Worm (Caenorhabditis elegans) whole organism, L4 larva: Measurements from ENCODE around the gene mec-7.

ENCODE experiments used
- F26F4.8 ChIP-seq: fragments of 200-800 bp; sonication (Bioruptor generic); conservative IDR thresholded peaks from 2 replicates; pipeline ENCODE4 v1.3.6; 2022; ENCODE audit warnings: missing genetic modification characterization, missing compliant biosample characterization
- F37D6.2 ChIP-seq: sonication (generic microtip); optimal IDR thresholded peaks from 2 replicates; lab custom pipeline; 2016; ENCODE audit warnings: mild to moderate bottlenecking, missing genetic modification characterization, missing compliant biosample characterization
- F44E2.7 ChIP-seq: fragments of 200-800 bp; sonication (Bioruptor generic); IDR thresholded peaks from 2 replicates; pipeline ENCODE4 v2.1.2; 2022; ENCODE audit warnings: missing genetic modification characterization, missing compliant biosample characterization
- Y48G9A.11 ChIP-seq: fragments of 200-800 bp; sonication (Bioruptor generic); IDR thresholded peaks from 2 replicates; pipeline ENCODE4 v1.3.6; 2022; ENCODE audit warnings: missing genetic modification reagents, missing genetic modification characterization, missing compliant biosample characterization
- ZK337.2 ChIP-seq: fragments of 200-800 bp; sonication (Bioruptor generic); IDR thresholded peaks from 2 replicates; pipeline ENCODE4 v1.3.6; 2022; ENCODE audit warnings: missing genetic modification reagents, missing genetic modification characterization, missing compliant biosample characterization
- aha-1 ChIP-seq: fragments of 150-350 bp; peaks from one replicate; lab custom pipeline; 2014; ENCODE audit warnings: missing biosample characterization, missing genetic modification characterization
- arid-1 ChIP-seq: fragments of 200-800 bp; sonication (Bioruptor generic); conservative IDR thresholded peaks from 2 replicates; pipeline ENCODE4 v1.3.6; 2022; ENCODE audit warnings: missing genetic modification reagents, missing genetic modification characterization, missing compliant biosample characterization
- ceh-44 ChIP-seq: fragments of 200-800 bp; sonication (Bioruptor generic); IDR thresholded peaks from 2 replicates; pipeline ENCODE4 v1.3.6; 2022; ENCODE audit warnings: missing genetic modification reagents, missing genetic modification characterization, missing compliant biosample characterization
- ceh-82 ChIP-seq: sonication (generic microtip); optimal IDR thresholded peaks from 2 replicates; lab custom pipeline; 2017; ENCODE audit warnings: missing biosample characterization, missing genetic modification characterization
- ctbp-1 ChIP-seq: fragments of 200-800 bp; sonication (Bioruptor generic); IDR thresholded peaks from 2 replicates; pipeline ENCODE4 v1.3.6; 2022; ENCODE audit warnings: missing genetic modification reagents, missing genetic modification characterization, missing compliant biosample characterization
- daf-12 ChIP-seq: fragments of 150-350 bp; optimal IDR thresholded peaks from 2 replicates; lab custom pipeline; 2014; ENCODE audit warnings: missing biosample characterization, missing genetic modification reagents, missing genetic modification characterization
- daf-16 ChIP-seq, 3 experiments: sonication (generic microtip); optimal IDR thresholded peaks; 2 replicates each; lab custom pipeline; 2016 to 2017; ENCODE audit warnings: missing genetic modification characterization in 3 of 3, missing genetic modification reagents in 3 of 3, mild to moderate bottlenecking in 2 of 3, missing compliant biosample characterization in 2 of 3, missing biosample characterization in 1 of 3, moderate library complexity in 1 of 3
- daf-8 ChIP-seq: fragments of 200-800 bp; sonication (Bioruptor generic); IDR thresholded peaks from 2 replicates; pipeline ENCODE4 v1.3.6; 2022; ENCODE audit warnings: missing genetic modification characterization, missing compliant biosample characterization
- dmd-9 ChIP-seq: fragments of 200-800 bp; sonication (Bioruptor generic); IDR thresholded peaks from 2 replicates; pipeline ENCODE4 v1.3.6; 2022; ENCODE audit warnings: missing genetic modification reagents, missing genetic modification characterization, missing compliant biosample characterization
- dpl-1 ChIP-seq: fragments of 150-350 bp; optimal IDR thresholded peaks from 2 replicates; lab custom pipeline; 2014; ENCODE audit warnings: missing biosample characterization, missing genetic modification reagents, missing genetic modification characterization
- dve-1 ChIP-seq: sonication (generic microtip); optimal IDR thresholded peaks from 2 replicates; lab custom pipeline; 2017; ENCODE audit warnings: antibody characterized with exemption, mild to moderate bottlenecking, missing genetic modification characterization, missing compliant biosample characterization; ENCODE audit not compliant: insufficient read depth
- egl-27 ChIP-seq: sonication (generic microtip); optimal IDR thresholded peaks from 3 replicates; lab custom pipeline; 2017; ENCODE audit warnings: missing biosample characterization, missing genetic modification reagents, missing genetic modification characterization
- fkh-10 ChIP-seq: fragments of 150-350 bp; optimal IDR thresholded peaks from 2 replicates; lab custom pipeline; 2014; ENCODE audit warnings: missing biosample characterization, missing genetic modification reagents, missing genetic modification characterization
- hlh-11 ChIP-seq: fragments of 200-800 bp; sonication (Bioruptor generic); optimal IDR thresholded peaks from 2 replicates; lab custom pipeline; 2018; ENCODE audit warnings: mild to moderate bottlenecking, missing genetic modification characterization, missing compliant biosample characterization
- hlh-30 ChIP-seq: sonication (generic microtip); optimal IDR thresholded peaks from 2 replicates; lab custom pipeline; 2017; ENCODE audit warnings: antibody characterized with exemption, mild to moderate bottlenecking, missing genetic modification characterization, missing compliant biosample characterization; ENCODE audit not compliant: insufficient read depth
- hmg-1.1 ChIP-seq: fragments of 200-800 bp; sonication (Bioruptor generic); IDR thresholded peaks from 2 replicates; pipeline ENCODE4 v1.3.6; 2022; ENCODE audit warnings: missing genetic modification reagents, missing genetic modification characterization, missing compliant biosample characterization
- jun-1 ChIP-seq: fragments of 150-350 bp; optimal IDR thresholded peaks from 2 replicates; lab custom pipeline; 2014; ENCODE audit warnings: missing biosample characterization, missing genetic modification reagents, missing genetic modification characterization
- lin-15B ChIP-seq: fragments of 150-350 bp; sonication (generic microtip); optimal IDR thresholded peaks from 3 replicates; lab custom pipeline; 2014; ENCODE audit warnings: missing biosample characterization, missing genetic modification characterization
- lin-38 ChIP-seq: fragments of 200-800 bp; sonication (Bioruptor generic); IDR thresholded peaks from 2 replicates; pipeline ENCODE4 v1.3.6; 2022; ENCODE audit warnings: missing genetic modification reagents, missing genetic modification characterization, missing compliant biosample characterization
- lir-3 ChIP-seq: sonication (generic microtip); optimal IDR thresholded peaks from 2 replicates; lab custom pipeline; 2016; ENCODE audit warnings: mild to moderate bottlenecking, missing genetic modification characterization, missing compliant biosample characterization
- lsy-2 ChIP-seq, 2 experiments: fragments of 150-350 bp in 1 of 2; sonication (generic microtip) in 1 of 2; optimal IDR thresholded peaks; 2 replicates each; lab custom pipeline; 2014 to 2017; ENCODE audit warnings: missing biosample characterization in 2 of 2, missing genetic modification characterization in 2 of 2
- madf-5 ChIP-seq, 2 experiments: fragments of 200-800 bp; sonication (Bioruptor generic); IDR thresholded peaks; 2 replicates each; pipeline ENCODE4 v1.3.6; 2022; ENCODE audit warnings: missing compliant biosample characterization in 2 of 2, missing genetic modification characterization in 2 of 2
- mdl-1 ChIP-seq, 2 experiments: fragments of 150-350 bp in 1 of 2; sonication (generic microtip) in 1 of 2; optimal IDR thresholded peaks; 2 replicates each; lab custom pipeline; 2014 to 2017; ENCODE audit warnings: missing biosample characterization in 2 of 2, missing genetic modification characterization in 2 of 2
- mxl-3 ChIP-seq: fragments of 200-800 bp; sonication (Bioruptor generic); optimal IDR thresholded peaks from 2 replicates; lab custom pipeline; 2018; ENCODE audit warnings: mild to moderate bottlenecking, missing genetic modification characterization, missing compliant biosample characterization
- nhr-111 ChIP-seq: fragments of 200-800 bp; sonication (Bioruptor generic); optimal IDR thresholded peaks from 2 replicates; lab custom pipeline; 2018; ENCODE audit warnings: mild to moderate bottlenecking, missing genetic modification characterization, missing compliant biosample characterization
- nhr-41 ChIP-seq: fragments of 200-800 bp; sonication (Bioruptor generic); IDR thresholded peaks from 2 replicates; pipeline ENCODE4 v1.3.6; 2022; ENCODE audit warnings: missing genetic modification reagents, missing genetic modification characterization, missing compliant biosample characterization
- nhr-6 ChIP-seq: fragments of 150-350 bp; optimal IDR thresholded peaks from 2 replicates; lab custom pipeline; 2014; ENCODE audit warnings: missing biosample characterization, missing genetic modification characterization
- nhr-77 ChIP-seq: fragments of 150-350 bp; optimal IDR thresholded peaks from 2 replicates; lab custom pipeline; 2014; ENCODE audit warnings: missing biosample characterization, missing genetic modification characterization
- php-3 ChIP-seq: fragments of 200-800 bp; sonication (Bioruptor generic); IDR thresholded peaks from 2 replicates; pipeline ENCODE4 v1.3.6; 2022; ENCODE audit warnings: missing genetic modification reagents, missing genetic modification characterization, missing compliant biosample characterization
- pqm-1 ChIP-seq: sonication (generic microtip); optimal IDR thresholded peaks from 2 replicates; lab custom pipeline; 2017; ENCODE audit warnings: missing biosample characterization, missing genetic modification characterization
- rbr-2 ChIP-seq: sonication (generic microtip); optimal IDR thresholded peaks from 2 replicates; lab custom pipeline; 2016; ENCODE audit warnings: missing genotype, missing genetic modification characterization, missing compliant biosample characterization
- saeg-2 ChIP-seq: fragments of 200-800 bp; sonication (Bioruptor generic); IDR thresholded peaks from 2 replicates; pipeline ENCODE4 v1.3.6; 2022; ENCODE audit warnings: missing genetic modification reagents, missing genetic modification characterization, missing compliant biosample characterization
- sdz-12 ChIP-seq: fragments of 200-800 bp; sonication (Bioruptor generic); optimal IDR thresholded peaks from 2 replicates; lab custom pipeline; 2018; ENCODE audit warnings: mild to moderate bottlenecking, missing genetic modification characterization, missing compliant biosample characterization
- skn-1 ChIP-seq: fragments of 150-350 bp; optimal IDR thresholded peaks from 2 replicates; lab custom pipeline; 2014; ENCODE audit warnings: missing biosample characterization, missing genetic modification characterization
- snpc-4 ChIP-seq: fragments of 150-350 bp; optimal IDR thresholded peaks from 2 replicates; lab custom pipeline; 2014; ENCODE audit warnings: missing biosample characterization, missing genetic modification characterization
- tag-97 ChIP-seq: fragments of 200-800 bp; sonication (Bioruptor generic); IDR thresholded peaks from 2 replicates; pipeline ENCODE4 v1.3.6; 2022; ENCODE audit warnings: missing genetic modification characterization, missing compliant biosample characterization
- tra-1 ChIP-seq: fragments of 200-800 bp; sonication (Bioruptor generic); IDR thresholded peaks from 2 replicates; pipeline ENCODE4 v1.3.6; 2022; ENCODE audit warnings: missing genetic modification reagents, missing genetic modification characterization, missing compliant biosample characterization
- unc-39 ChIP-seq: sonication (generic microtip); optimal IDR thresholded peaks from 2 replicates; lab custom pipeline; 2017; ENCODE audit warnings: missing biosample characterization, missing genetic modification characterization
- vab-7 ChIP-seq: fragments of 200-800 bp; sonication (Bioruptor generic); IDR thresholded peaks from 2 replicates; pipeline ENCODE4 v1.3.6; 2022; ENCODE audit warnings: missing genetic modification reagents, missing genetic modification characterization, missing compliant biosample characterization
- zag-1 ChIP-seq: fragments of 150-350 bp; optimal IDR thresholded peaks from 2 replicates; lab custom pipeline; 2014; ENCODE audit warnings: missing biosample characterization, missing genetic modification characterization
- zfp-2 ChIP-seq: sonication (generic microtip); optimal IDR thresholded peaks from 2 replicates; lab custom pipeline; 2016; ENCODE audit warnings: mild to moderate bottlenecking, missing genetic modification characterization, missing compliant biosample characterization
- zip-2 ChIP-seq: fragments of 150-350 bp; optimal IDR thresholded peaks from 2 replicates; lab custom pipeline; 2014; ENCODE audit warnings: missing biosample characterization, missing genetic modification characterization
- ztf-7 ChIP-seq: fragments of 150-350 bp; optimal IDR thresholded peaks from 2 replicates; lab custom pipeline; 2014; ENCODE audit warnings: missing biosample characterization, missing genetic modification characterization

mec-7 gene

DNA sequence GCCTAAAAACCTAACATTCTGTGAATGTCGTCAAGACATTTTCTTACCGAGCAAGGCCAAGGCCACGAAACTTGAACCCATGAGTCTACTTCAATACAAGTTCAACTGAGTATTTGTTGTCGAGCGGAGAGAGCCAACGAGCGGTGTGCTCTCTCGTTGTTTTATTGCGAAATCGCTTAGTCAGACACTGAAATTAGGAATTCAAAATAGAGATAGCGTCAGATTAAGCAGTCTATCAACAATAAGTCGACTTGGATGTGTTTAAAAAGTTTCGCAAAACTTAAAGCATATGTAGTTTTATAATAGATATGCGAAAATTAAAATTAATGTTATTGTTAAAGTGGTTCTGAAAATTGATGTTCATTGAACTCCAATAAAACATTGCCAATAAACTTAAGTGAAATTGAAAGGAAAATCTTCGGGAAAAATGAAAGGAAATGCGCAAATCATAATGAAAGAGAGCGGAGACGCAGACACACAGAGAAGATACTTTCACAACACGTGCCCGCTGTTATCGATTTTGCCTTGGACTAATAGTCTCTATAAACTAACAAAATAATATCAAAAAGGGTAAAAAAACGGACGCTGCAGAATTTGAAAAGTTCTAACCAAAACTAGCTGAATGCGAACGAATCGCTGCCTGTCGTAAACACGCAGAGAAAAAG is 17.0 kb upstream of the mec-7 start, which contains the start of gene ZK154.6 (continued):
- TF ChIP-seq fkh-10 (no peak), pqm-1 (tag; lab: Kevin White, UChicago) (no peak), rbr-2 (peak; percentile 8), lir-3 (no peak), madf-5 (GFP tag; IDR thresholded peaks at IDR 0.05; lab: Robert Waterston, UW) (0 out of 4 replicates have a peak, but pooled peaks of 1 of the 2 experiments have one; percentile 18), F26F4.8 (GFP tag; lab: Robert Waterston, UW) (no peak), sdz-12 (GFP tag; lab: Kevin White, UChicago) (no peak), F37D6.2 (tag; lab: Kevin White, UChicago) (no peak), lin-38 (GFP tag; lab: Robert Waterston, UW) (no peak), nhr-77 (tag; lab: Kevin White, UChicago) (no peak), dmd-9 (GFP tag; lab: Robert Waterston, UW) (no peak), dpl-1 (GFP tag; lab: Kevin White, UChicago) (no peak), daf-8 (GFP tag; lab: Robert Waterston, UW) (no peak), F44E2.7 (GFP tag; lab: Robert Waterston, UW) (no peak), nhr-6 (tag; lab: Kevin White, UChicago) (no peak), aha-1 (tag; lab: Kevin White, UChicago) (peak; percentile 66), ctbp-1 (no peak), mxl-3 (GFP tag; lab: Kevin White, UChicago) (no peak), saeg-2 (no peak), hlh-11 (tag; lab: Kevin White, UChicago) (no peak), egl-27 (tag; lab: Kevin White, UChicago) (no peak), zag-1 (tag; lab: Kevin White, UChicago) (no peak), ZK337.2 (GFP tag; lab: Robert Waterston, UW) (no peak), dve-1 (tag; lab: Kevin White, UChicago) (peak; percentile 13), hmg-1.1 (GFP tag; lab: Robert Waterston, UW) (no peak; the same call in none of the 2 replicates), skn-1 (tag; lab: Kevin White, UChicago) (no peak), mdl-1 (tag; optimal IDR thresholded peaks at IDR 0.05; lab: Kevin White, UChicago) (peak; percentile 80 to 86), snpc-4 (no peak), ceh-82 (tag; lab: Kevin White, UChicago) (no peak), daf-12 (no peak), lsy-2 (tag; optimal IDR thresholded peaks at IDR 0.05; lab: Kevin White, UChicago) (peak in 1 of 2 experiments; percentile 39), vab-7 (GFP tag; lab: Robert Waterston, UW) (no peak), zfp-2 (tag; lab: Kevin White, UChicago) (no peak), daf-16 (GFP tag; optimal IDR thresholded peaks at IDR 0.05; lab: Kevin White, UChicago) (no peak), daf-16 (tag; optimal IDR thresholded peaks at IDR 0.05; lab: Kevin White, UChicago) (peak; percentile 32), tag-97 (GFP tag; lab: Robert Waterston, UW) (no peak), nhr-41 (no peak), arid-1 (GFP tag; lab: Robert Waterston, UW) (no peak), jun-1 (no peak), hlh-30 (tag; lab: Kevin White, UChicago) (peak; percentile 79), php-3 (no peak), unc-39 (tag; lab: Kevin White, UChicago) (no peak), Y48G9A.11 (no peak), lin-15B (tag; lab: Kevin White, UChicago) (no peak), ceh-44 (no peak), zip-2 (tag; lab: Kevin White, UChicago) (no peak), ztf-7 (tag; lab: Kevin White, UChicago) (no peak), nhr-111 (GFP tag; lab: Kevin White, UChicago) (no peak), tra-1 (GFP tag; lab: Robert Waterston, UW) (no peak)
